Fruit fly (Drosophila melanogaster) whole organism, embryonic: ENCODE results near the gene CG33483.

ENCODE experiments used
- Bdp1 ChIP-seq: fragments of 200-800 bp; sonication (Bioruptor generic); optimal IDR thresholded peaks from 3 replicates; lab custom pipeline; 2016; ENCODE audit warnings: missing biosample characterization, missing genetic modification characterization
- CG10267 ChIP-seq: fragments of 200-800 bp; sonication (Bioruptor generic); optimal IDR thresholded peaks from 2 replicates; lab custom pipeline; 2018; ENCODE audit warnings: missing biosample characterization, mild to moderate bottlenecking, missing genetic modification characterization, moderate library complexity
- CG10979 ChIP-seq: fragments of 200-800 bp; sonication (Bioruptor generic); optimal IDR thresholded peaks from 2 replicates; lab custom pipeline; 2018; ENCODE audit warnings: missing biosample characterization, mild to moderate bottlenecking, missing genetic modification characterization, moderate library complexity
- CG11456 ChIP-seq: fragments of 200-800 bp; sonication (Bioruptor generic); IDR thresholded peaks from 3 replicates; pipeline ENCODE4 v1.3.6; 2022; ENCODE audit warnings: missing biosample characterization, missing genetic modification characterization
- CG11504 ChIP-seq: fragments of 200-800 bp; sonication (Bioruptor generic); optimal IDR thresholded peaks from 3 replicates; lab custom pipeline; 2019; ENCODE audit warnings: missing biosample characterization, mild to moderate bottlenecking, missing genetic modification characterization, moderate library complexity
- CG12942 ChIP-seq: fragments of 200-800 bp; sonication (Bioruptor generic); optimal IDR thresholded peaks from 3 replicates; lab custom pipeline; 2016; ENCODE audit warnings: missing biosample characterization, missing genetic modification characterization
- CG13287 ChIP-seq: fragments of 200-800 bp; sonication (Bioruptor generic); IDR thresholded peaks from 2 replicates; pipeline ENCODE4 v1.3.6; 2022; ENCODE audit warnings: missing biosample characterization, missing genetic modification characterization; ENCODE audit not compliant: partially characterized antibody
- CG13775 ChIP-seq: fragments of 200-800 bp; sonication (Bioruptor generic); optimal IDR thresholded peaks from 3 replicates; lab custom pipeline; 2017; ENCODE audit warnings: missing biosample characterization, mild to moderate bottlenecking, missing genetic modification characterization
- CG15696 ChIP-seq: fragments of 200-800 bp; sonication (Bioruptor generic); optimal IDR thresholded peaks from 2 replicates; lab custom pipeline; 2019; ENCODE audit warnings: missing biosample characterization, mild to moderate bottlenecking, missing genetic modification characterization, moderate library complexity
- CG1602 ChIP-seq: fragments of 200-800 bp; sonication (Bioruptor generic); optimal IDR thresholded peaks from 3 replicates; lab custom pipeline; 2016; ENCODE audit warnings: missing biosample characterization, missing genetic modification characterization
- CG17829 ChIP-seq: fragments of 200-800 bp; optimal IDR thresholded peaks from 2 replicates; lab custom pipeline; 2019; ENCODE audit warnings: missing biosample characterization, mild to moderate bottlenecking, missing genetic modification characterization, moderate library complexity
- CG3065 ChIP-seq: fragments of 200-800 bp; sonication (Bioruptor generic); optimal IDR thresholded peaks from 2 replicates; lab custom pipeline; 2016; ENCODE audit warnings: missing biosample characterization, missing genetic modification characterization
- CG4707 ChIP-seq: fragments of 200-800 bp; sonication (Bioruptor generic); optimal IDR thresholded peaks from 2 replicates; lab custom pipeline; 2018; ENCODE audit warnings: missing biosample characterization, mild to moderate bottlenecking, missing genetic modification characterization, moderate library complexity
- CG4730 ChIP-seq: fragments of 200-800 bp; sonication (Bioruptor generic); IDR thresholded peaks from 2 replicates; pipeline ENCODE4 v1.3.6; 2022; ENCODE audit warnings: missing biosample characterization, missing genetic modification characterization
- CG6272 ChIP-seq: fragments of 200-800 bp; sonication (Bioruptor generic); IDR thresholded peaks from 2 replicates; pipeline ENCODE4 v1.3.6; 2022; ENCODE audit warnings: missing biosample characterization, missing genetic modification characterization
- CG7271 ChIP-seq: fragments of 200-800 bp; sonication (Bioruptor generic); optimal IDR thresholded peaks from 2 replicates; lab custom pipeline; 2018; ENCODE audit warnings: missing biosample characterization, mild to moderate bottlenecking, missing genetic modification characterization, moderate library complexity
- CG7556 ChIP-seq: fragments of 200-800 bp; sonication (Bioruptor generic); optimal IDR thresholded peaks from 2 replicates; lab custom pipeline; 2017; ENCODE audit warnings: missing biosample characterization, mild to moderate bottlenecking, missing genetic modification characterization
- CG9932 ChIP-seq: fragments of 200-800 bp; sonication (Bioruptor generic); IDR thresholded peaks from 2 replicates; pipeline ENCODE4 v1.3.6; 2022; ENCODE audit warnings: missing biosample characterization, missing genetic modification characterization
- H2.0 ChIP-seq: fragments of 200-800 bp; sonication (Bioruptor generic); IDR thresholded peaks from 2 replicates; pipeline ENCODE4 v1.3.6; 2022; ENCODE audit warnings: missing biosample characterization, missing genetic modification characterization
- Hey ChIP-seq: fragments of 200-800 bp; sonication (Bioruptor generic); optimal IDR thresholded peaks from 3 replicates; lab custom pipeline; 2018; ENCODE audit warnings: missing biosample characterization, mild to moderate bottlenecking, missing genetic modification characterization
- HmgD ChIP-seq: fragments of 200-800 bp; sonication (Bioruptor generic); optimal IDR thresholded peaks from 3 replicates; lab custom pipeline; 2016; ENCODE audit warnings: missing biosample characterization, missing genetic modification characterization
- Hr51 ChIP-seq, 2 experiments: fragments of 200-800 bp; sonication (Bioruptor generic); optimal IDR thresholded peaks; 2 replicates in 1 of 2; 3 replicates in 1 of 2; lab custom pipeline; 2016 to 2018; ENCODE audit warnings: missing biosample characterization in 2 of 2, missing genetic modification characterization in 2 of 2, mild to moderate bottlenecking in 1 of 2, moderate library complexity in 1 of 2
- Lhr ChIP-seq: fragments of 200-800 bp; sonication (Bioruptor generic); optimal IDR thresholded peaks from 3 replicates; lab custom pipeline; 2017; ENCODE audit warnings: mild to moderate bottlenecking, missing biosample characterization, missing genetic modification reagents, missing genetic modification characterization
- NK7.1 ChIP-seq: fragments of 200-800 bp; sonication (Bioruptor generic); optimal IDR thresholded peaks from 3 replicates; lab custom pipeline; 2016; ENCODE audit warnings: missing biosample characterization, missing genetic modification characterization
- Nf-YB ChIP-seq: fragments of 200-800 bp; sonication (Bioruptor generic); optimal IDR thresholded peaks from 3 replicates; lab custom pipeline; 2019; ENCODE audit warnings: missing biosample characterization, mild to moderate bottlenecking, missing genetic modification characterization, moderate library complexity
- Opbp ChIP-seq: fragments of 200-800 bp; sonication (Bioruptor generic); IDR thresholded peaks from 3 replicates; pipeline ENCODE4 v1.3.6; 2022; ENCODE audit warnings: missing biosample characterization, missing genetic modification characterization; ENCODE audit not compliant: partially characterized antibody
- PHDP ChIP-seq: fragments of 200-800 bp; sonication (Bioruptor generic); optimal IDR thresholded peaks from 3 replicates; lab custom pipeline; 2018; ENCODE audit warnings: missing biosample characterization, mild to moderate bottlenecking, missing genetic modification characterization, moderate library complexity
- amos ChIP-seq: fragments of 200-800 bp; sonication (Bioruptor generic); IDR thresholded peaks from 2 replicates; pipeline ENCODE4 v1.3.6; 2022; ENCODE audit warnings: missing biosample characterization, missing genetic modification characterization; ENCODE audit not compliant: partially characterized antibody
- aop ChIP-seq: fragments of 200-800 bp; sonication (Bioruptor generic); IDR thresholded peaks from 2 replicates; pipeline ENCODE4 v1.3.6; 2022; ENCODE audit warnings: missing biosample characterization, missing genetic modification characterization
- cas ChIP-seq: fragments of 200-800 bp; sonication (Bioruptor generic); IDR thresholded peaks from 2 replicates; pipeline ENCODE4 v1.3.6; 2022; ENCODE audit warnings: missing biosample characterization, missing genetic modification characterization
- disco-r ChIP-seq: fragments of 200-800 bp; sonication (Bioruptor generic); optimal IDR thresholded peaks from 2 replicates; lab custom pipeline; 2016; ENCODE audit warnings: missing biosample characterization, missing genetic modification characterization
- emc ChIP-seq: fragments of 200-800 bp; sonication (Bioruptor generic); optimal IDR thresholded peaks from 2 replicates; lab custom pipeline; 2016; ENCODE audit warnings: missing biosample characterization, missing genetic modification characterization
- en ChIP-seq: fragments of 200-800 bp; sonication (Bioruptor generic); optimal IDR thresholded peaks from 2 replicates; lab custom pipeline; 2016; ENCODE audit warnings: missing biosample characterization, missing genetic modification characterization
- gsb-n ChIP-seq: fragments of 200-800 bp; sonication (Bioruptor generic); optimal IDR thresholded peaks from 3 replicates; lab custom pipeline; 2018; ENCODE audit warnings: missing biosample characterization, mild to moderate bottlenecking, missing genetic modification characterization
- maf-S ChIP-seq: fragments of 200-800 bp; sonication (Bioruptor generic); optimal IDR thresholded peaks from 2 replicates; lab custom pipeline; 2016; ENCODE audit warnings: missing biosample characterization, missing genetic modification characterization
- mld ChIP-seq: fragments of 200-800 bp; sonication (Bioruptor generic); IDR thresholded peaks from 3 replicates; pipeline ENCODE4 v1.3.6; 2022; ENCODE audit warnings: missing biosample characterization, missing genetic modification characterization; ENCODE audit not compliant: partially characterized antibody
- nmo ChIP-seq: fragments of 200-800 bp; sonication (Bioruptor generic); optimal IDR thresholded peaks from 2 replicates; lab custom pipeline; 2018; ENCODE audit warnings: missing biosample characterization, mild to moderate bottlenecking, missing genetic modification characterization, moderate library complexity
- phol ChIP-seq: fragments of 200-800 bp; sonication (Bioruptor generic); optimal IDR thresholded peaks from 3 replicates; lab custom pipeline; 2018; ENCODE audit warnings: missing biosample characterization, mild to moderate bottlenecking, missing genetic modification characterization, moderate library complexity
- pita ChIP-seq: fragments of 200-800 bp; sonication (Bioruptor generic); optimal IDR thresholded peaks from 2 replicates; lab custom pipeline; 2017; ENCODE audit warnings: missing biosample characterization, mild to moderate bottlenecking, missing genetic modification characterization
- prd ChIP-seq, 3 experiments: fragments of >200 bp in 2 of 3; fragments of 200-800 bp in 1 of 3; sonication (Bioruptor generic) in 1 of 3; optimal IDR thresholded peaks in 2 of 3; IDR thresholded peaks in 1 of 3; 2 replicates in 2 of 3; 3 replicates in 1 of 3; pipeline versions ENCODE4 v1.3.6 to Lab custom; 2017 to 2022; ENCODE audit warnings: missing biosample characterization in 1 of 3, missing genetic modification characterization in 1 of 3
- ranshi ChIP-seq: fragments of 200-800 bp; sonication (Bioruptor generic); IDR thresholded peaks from 2 replicates; pipeline ENCODE4 v1.3.6; 2022; ENCODE audit warnings: missing biosample characterization, missing genetic modification characterization
- ro ChIP-seq: fragments of 200-800 bp; sonication (Bioruptor generic); IDR thresholded peaks from 2 replicates; pipeline ENCODE4 v1.3.6; 2022; ENCODE audit warnings: missing biosample characterization, missing genetic modification characterization
- sd ChIP-seq: fragments of 200-800 bp; sonication (Bioruptor generic); optimal IDR thresholded peaks from 3 replicates; lab custom pipeline; 2018; ENCODE audit warnings: missing biosample characterization, mild to moderate bottlenecking, missing genetic modification characterization, moderate library complexity
- sim ChIP-seq: fragments of 200-800 bp; sonication (Bioruptor generic); IDR thresholded peaks from 2 replicates; pipeline ENCODE4 v1.3.6; 2022; ENCODE audit warnings: missing biosample characterization, missing genetic modification characterization
- stwl ChIP-seq: fragments of 200-800 bp; sonication (Bioruptor generic); optimal IDR thresholded peaks from 3 replicates; lab custom pipeline; 2018; ENCODE audit warnings: missing biosample characterization, mild to moderate bottlenecking, missing genetic modification characterization, moderate library complexity
- trem ChIP-seq: fragments of 200-800 bp; optimal IDR thresholded peaks from 3 replicates; lab custom pipeline; 2019; ENCODE audit warnings: missing biosample characterization, mild to moderate bottlenecking, missing genetic modification characterization, moderate library complexity
- unpg ChIP-seq: fragments of 200-800 bp; sonication (Bioruptor generic); optimal IDR thresholded peaks from 3 replicates; lab custom pipeline; 2018; ENCODE audit warnings: missing biosample characterization, mild to moderate bottlenecking, missing genetic modification characterization, moderate library complexity
- zfh2 ChIP-seq: fragments of 200-800 bp; sonication (Bioruptor generic); optimal IDR thresholded peaks from 2 replicates; lab custom pipeline; 2016; ENCODE audit warnings: missing biosample characterization, missing genetic modification characterization

Gene CG33483

DNA sequence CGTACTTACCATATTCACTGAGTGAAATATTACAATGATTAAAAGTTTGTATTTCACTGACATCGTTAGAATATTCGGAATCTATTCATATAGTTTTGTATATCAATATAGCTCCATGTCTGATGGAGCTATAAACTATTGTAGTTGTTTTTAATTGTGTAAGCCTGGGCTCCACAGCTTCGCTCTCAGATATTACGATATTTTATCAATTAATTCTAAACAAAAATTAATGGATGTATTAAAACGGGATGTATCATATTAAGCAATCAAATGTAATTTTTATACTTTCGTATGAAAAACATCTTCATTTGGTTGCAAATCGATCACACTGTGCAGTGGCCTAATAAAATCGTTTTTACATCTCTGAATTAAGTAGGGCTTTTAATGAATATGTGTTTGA is at the start of gene CG33483:
Gene CG33483, minus strand, starts transcription at position 101 of the 400 bp plus-strand sequence.
- TF ChIP-seq CG7271 (tag; lab: Kevin White, UChicago) (no peak), CG4730 (no peak), H2.0 (GFP tag; lab: Robert Waterston, UW) (no peak)

DNA sequence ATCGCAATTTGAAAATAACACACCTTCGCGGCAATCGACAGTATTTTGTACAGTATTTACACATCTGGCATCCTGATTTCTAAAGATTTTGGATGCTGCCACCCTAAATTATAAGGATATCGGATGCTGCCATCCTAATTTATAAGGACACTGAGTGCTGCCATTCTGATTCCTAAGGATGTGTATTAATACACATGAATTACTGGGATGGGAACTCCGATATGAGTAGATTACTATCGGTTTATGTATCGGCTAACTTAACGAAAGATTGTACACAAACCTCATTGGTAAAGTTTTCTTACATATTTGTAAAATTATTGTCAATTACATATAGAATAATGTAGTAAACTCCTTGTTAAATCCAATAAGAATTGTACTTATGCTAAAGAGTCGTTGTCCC is 44.4 kb upstream of the CG33483 start:
- no peak for TF ChIP-seq CG12942 (GFP tag; lab: Kevin White, UChicago)
- peak; percentile 15 for TF ChIP-seq CG17829 (tag; lab: Kevin White, UChicago)
- TF ChIP-seq Opbp (GFP tag; lab: Robert Waterston, UW) = 0 out of 3 replicates have a peak, but pooled peaks have one; percentile 6
- no peak for TF ChIP-seq disco-r (GFP tag; lab: Kevin White, UChicago)
- no peak for TF ChIP-seq CG9932
- TF ChIP-seq ranshi (GFP tag; lab: Robert Waterston, UW) = no peak
- TF ChIP-seq sim (GFP tag; lab: Robert Waterston, UW) = no peak
- no peak for TF ChIP-seq en
- TF ChIP-seq Lhr (GFP tag; lab: Kevin White, UChicago) = peak; percentile 78
- no peak for TF ChIP-seq Nf-YB (GFP tag; lab: Kevin White, UChicago)
- no peak for TF ChIP-seq unpg (GFP tag; lab: Kevin White, UChicago)
- no peak for TF ChIP-seq gsb-n (tag; lab: Kevin White, UChicago)
- no peak for TF ChIP-seq maf-S
- TF ChIP-seq pita (GFP tag; lab: Kevin White, UChicago) = peak; percentile 95
- no peak for TF ChIP-seq ro (GFP tag; lab: Robert Waterston, UW)
- TF ChIP-seq CG13287 (GFP tag; lab: Robert Waterston, UW) = no peak
- no peak for TF ChIP-seq Hey (tag; lab: Kevin White, UChicago)
- no peak for TF ChIP-seq cas (GFP tag; lab: Robert Waterston, UW)
- TF ChIP-seq sd (tag; lab: Kevin White, UChicago) = no peak
- no peak for TF ChIP-seq CG11456 (GFP tag; lab: Robert Waterston, UW)
- peak; percentile 77 for TF ChIP-seq stwl
- no peak for TF ChIP-seq Bdp1 (GFP tag; lab: Kevin White, UChicago)
- TF ChIP-seq emc = no peak
- TF ChIP-seq CG3065 (GFP tag; lab: Kevin White, UChicago) = no peak
- TF ChIP-seq prd (optimal IDR thresholded peaks at IDR 0.05; lab: Kevin White, UChicago) = no peak
- TF ChIP-seq prd (GFP tag; IDR thresholded peaks at IDR 0.05; lab: Robert Waterston, UW) = no peak
- peak; percentile 20 for TF ChIP-seq CG11504 (tag; lab: Kevin White, UChicago)
- TF ChIP-seq zfh2 (GFP tag; lab: Kevin White, UChicago) = no peak
- peak; percentile 41 for TF ChIP-seq HmgD (GFP tag; lab: Kevin White, UChicago)
- TF ChIP-seq CG7556 (GFP tag; lab: Kevin White, UChicago) = no peak
- TF ChIP-seq CG15696 (tag; lab: Kevin White, UChicago) = peak; percentile 5
- peak; percentile 63; the same call in 1 of the 2 replicates for TF ChIP-seq amos (GFP tag; lab: Robert Waterston, UW)
- peak; percentile 56 for TF ChIP-seq CG10267 (tag; lab: Kevin White, UChicago)
- no peak for TF ChIP-seq NK7.1
- peak; percentile 22 for TF ChIP-seq phol (tag; lab: Kevin White, UChicago)
- TF ChIP-seq trem (tag; lab: Kevin White, UChicago) = peak; percentile 62
- no peak for TF ChIP-seq CG1602 (GFP tag; lab: Kevin White, UChicago)
- TF ChIP-seq Hr51 (GFP tag; optimal IDR thresholded peaks at IDR 0.05; lab: Kevin White, UChicago) = no peak
- TF ChIP-seq CG10979 (tag; lab: Kevin White, UChicago) = no peak
- no peak for TF ChIP-seq PHDP (tag; lab: Kevin White, UChicago)
- TF ChIP-seq CG6272 (GFP tag; lab: Robert Waterston, UW) = no peak
- TF ChIP-seq CG13775 (GFP tag; lab: Kevin White, UChicago) = no peak
- TF ChIP-seq aop (GFP tag; lab: Robert Waterston, UW) = no peak
- no peak for TF ChIP-seq mld (GFP tag; lab: Robert Waterston, UW)
- no peak for TF ChIP-seq nmo (GFP tag; lab: Kevin White, UChicago)
- TF ChIP-seq CG4707 (GFP tag; lab: Kevin White, UChicago) = no peak
